Worm (Caenorhabditis elegans): ENCODE results near the gene nhr-40.

nhr-40 gene

DNA sequence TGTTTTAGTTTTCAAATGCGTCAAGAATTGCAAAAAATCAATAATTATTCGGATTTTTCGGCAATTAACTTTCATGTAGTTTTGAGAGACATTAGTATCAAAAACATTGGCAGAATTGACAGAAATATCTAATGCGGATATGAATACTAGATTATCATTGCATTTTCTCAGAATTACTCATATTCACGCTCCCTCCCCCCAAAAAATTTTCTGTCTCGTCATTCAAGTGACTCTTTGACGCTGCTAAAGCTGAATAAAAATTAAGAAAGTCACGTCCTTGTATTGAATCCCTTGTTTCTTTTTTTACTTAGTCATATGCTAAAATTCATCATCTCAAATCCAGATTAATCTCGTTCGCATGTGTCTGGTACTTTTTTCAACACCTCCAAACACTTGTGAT, 2.8 kb downstream of the nhr-40 start:
- TF ChIP-seq cog-1 (tag; optimal IDR thresholded peaks at IDR 0.05) (no peak), ztf-29 (GFP tag; IDR thresholded peaks at IDR 0.05) (no peak), klf-2 (GFP tag; conservative IDR thresholded peaks at IDR 0.05) (no peak), flt-1 (GFP tag; IDR thresholded peaks at IDR 0.05) (no peak), med-1 (GFP tag; optimal IDR thresholded peaks at IDR 0.05; ENCODE audit: insufficient read depth) (no peak), ref-1 (GFP tag; conservative IDR thresholded peaks at IDR 0.05) (no peak), tab-1 (GFP tag; IDR thresholded peaks at IDR 0.05) (no peak), T22C8.4 (GFP tag; IDR thresholded peaks at IDR 0.05) (no peak), ztf-23 (GFP tag; IDR thresholded peaks at IDR 0.05) (no peak)

DNA sequence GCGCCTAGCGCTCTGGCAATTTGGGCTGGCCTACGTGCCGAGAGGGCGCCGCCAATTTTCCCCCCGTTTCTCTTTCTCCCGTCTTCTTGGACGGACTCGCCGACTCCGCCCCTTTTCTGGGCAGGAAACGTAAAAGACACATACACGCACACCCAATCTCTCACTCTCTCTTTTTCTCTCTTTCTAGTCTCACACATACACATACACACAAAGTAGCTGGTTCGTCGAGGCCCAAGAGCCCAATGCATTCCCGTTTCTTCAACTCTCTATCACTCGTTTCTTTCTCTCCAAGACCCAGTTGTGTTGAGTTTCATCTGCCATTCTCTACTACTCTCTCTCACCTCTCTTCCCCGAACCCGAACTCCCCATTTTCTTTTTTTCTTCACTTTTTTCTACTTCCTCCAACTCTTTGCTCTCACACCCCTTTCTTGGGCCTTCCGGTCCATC, 5.1 kb downstream of the nhr-40 start:
- 0 out of 2 replicates have a peak, but pooled peaks have one; percentile 9 for TF ChIP-seq tab-1 (GFP tag; IDR thresholded peaks at IDR 0.05)
- no peak for TF ChIP-seq med-1 (GFP tag; optimal IDR thresholded peaks at IDR 0.05; ENCODE audit: insufficient read depth)
- TF ChIP-seq ztf-29 (GFP tag; IDR thresholded peaks at IDR 0.05), result no peak
- TF ChIP-seq klf-2 (GFP tag; conservative IDR thresholded peaks at IDR 0.05), result no peak

DNA sequence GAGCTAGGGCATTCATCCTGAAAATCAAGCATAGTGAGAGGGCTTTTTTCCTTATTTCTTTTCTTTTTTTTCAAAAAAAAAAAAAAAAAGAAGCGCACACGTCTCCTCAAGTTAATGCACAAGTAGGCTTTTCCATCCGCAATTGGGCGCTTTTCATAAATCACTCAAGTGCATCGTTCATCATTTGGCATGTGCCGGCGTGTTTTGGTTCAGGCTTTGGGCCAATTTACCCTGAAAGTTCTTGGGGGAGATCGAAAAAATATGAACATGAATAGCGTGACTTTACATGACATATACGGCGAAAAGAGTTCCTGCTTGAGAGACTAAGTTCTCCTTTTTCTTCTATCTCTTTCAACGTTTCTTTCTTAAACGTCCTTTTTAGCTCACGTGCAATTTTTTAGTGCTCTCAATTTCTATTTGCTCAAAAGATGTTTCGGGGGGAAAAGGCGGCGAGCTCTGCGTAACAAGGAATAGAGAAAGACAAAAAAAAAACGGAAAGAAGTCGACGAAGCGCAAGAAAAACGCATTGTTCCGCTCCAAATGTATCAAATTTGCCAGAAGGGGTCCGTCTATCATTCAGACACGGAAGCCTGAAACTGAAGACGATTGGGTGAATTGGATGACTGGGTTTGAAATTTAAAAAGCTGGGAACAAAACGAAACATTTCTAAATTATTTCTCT, 7.4 kb downstream of the nhr-40 start:
- TF ChIP-seq med-1 (GFP tag; optimal IDR thresholded peaks at IDR 0.05; ENCODE audit: insufficient read depth) (no peak), ztf-29 (GFP tag; IDR thresholded peaks at IDR 0.05) (no peak), cog-1 (tag; optimal IDR thresholded peaks at IDR 0.05) (no peak), ref-1 (GFP tag; conservative IDR thresholded peaks at IDR 0.05) (no peak), flt-1 (GFP tag; IDR thresholded peaks at IDR 0.05) (no peak), ztf-23 (GFP tag; IDR thresholded peaks at IDR 0.05) (no peak), klf-2 (GFP tag; conservative IDR thresholded peaks at IDR 0.05) (no peak), tab-1 (GFP tag; IDR thresholded peaks at IDR 0.05) (no peak)

DNA sequence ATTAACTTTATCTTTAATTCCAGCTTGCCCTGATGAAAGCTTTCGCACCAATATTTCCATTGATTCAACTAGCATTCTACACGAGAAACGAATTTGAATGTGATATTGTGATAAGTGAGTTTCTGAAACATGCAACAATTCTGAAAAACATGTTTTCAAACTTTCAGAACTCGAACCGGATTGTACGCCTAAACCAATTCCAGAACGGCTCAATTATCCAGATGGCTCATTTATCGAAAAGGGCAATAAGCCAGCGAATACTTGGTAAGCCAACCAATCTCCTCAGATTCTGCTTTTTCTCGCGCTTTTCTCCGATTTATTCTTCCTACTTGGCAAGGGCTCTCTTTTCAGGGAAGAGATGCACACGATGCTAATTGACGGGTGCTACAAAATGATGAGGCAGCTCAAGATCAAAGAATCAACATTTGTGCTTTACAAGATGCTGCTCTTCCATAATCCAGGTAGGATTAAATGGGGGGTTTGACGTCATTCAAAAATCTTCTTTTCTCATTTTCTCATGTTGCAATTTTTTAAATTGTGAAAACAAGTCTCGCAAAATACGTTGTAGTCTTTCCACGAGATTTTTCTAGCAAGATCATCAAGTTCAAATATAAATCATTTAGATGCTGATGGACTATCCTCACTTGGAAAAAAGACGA, 10.7 kb downstream of the nhr-40 start:
- TF ChIP-seq med-1 (GFP tag; optimal IDR thresholded peaks at IDR 0.05; ENCODE audit: insufficient read depth) (no peak), tab-1 (GFP tag; IDR thresholded peaks at IDR 0.05) (no peak), T22C8.4 (GFP tag; IDR thresholded peaks at IDR 0.05) (no peak), ref-1 (GFP tag; conservative IDR thresholded peaks at IDR 0.05) (no peak), klf-2 (GFP tag; conservative IDR thresholded peaks at IDR 0.05) (no peak), ztf-23 (GFP tag; IDR thresholded peaks at IDR 0.05) (no peak), ztf-29 (GFP tag; IDR thresholded peaks at IDR 0.05) (no peak), cog-1 (tag; optimal IDR thresholded peaks at IDR 0.05) (no peak)

DNA sequence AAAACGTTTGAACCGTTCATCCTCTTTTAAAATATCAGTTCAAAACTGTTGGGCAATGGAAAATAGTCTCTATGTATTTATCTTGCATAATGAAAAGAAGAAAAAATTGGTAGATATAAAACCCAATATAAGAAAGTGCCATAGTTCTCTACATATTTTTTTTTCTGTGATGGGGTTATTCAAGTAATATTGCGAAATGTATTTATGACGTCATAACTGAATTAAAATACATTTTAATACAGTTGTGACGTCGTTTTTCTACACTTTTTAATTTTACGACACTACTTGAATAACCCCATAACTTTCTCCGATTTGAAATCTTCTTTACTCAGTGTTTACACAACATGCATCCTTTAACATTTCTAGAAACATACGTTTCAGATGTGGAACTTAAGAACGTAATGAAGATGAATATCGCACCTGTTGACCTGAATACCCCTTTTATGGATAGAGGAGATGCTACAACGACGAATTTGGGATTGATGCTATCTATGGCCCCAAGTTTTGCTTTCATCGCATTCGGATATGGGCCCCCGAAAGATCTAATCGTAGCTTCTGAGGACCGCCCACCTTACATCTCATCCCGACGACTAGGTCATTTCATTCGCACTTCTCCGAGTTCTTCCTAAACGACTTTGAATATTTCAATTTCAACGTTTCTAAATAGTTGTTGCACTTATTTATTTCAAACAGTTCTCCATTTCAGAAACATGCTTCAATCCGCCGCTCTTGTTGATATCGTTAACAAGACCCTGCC, 13.9 kb downstream of the nhr-40 start, which contains the start of gene T03G6.1:
Gene T03G6.1 (plus strand): TSS at position 707 of the 757 bp plus-strand sequence.
- TF ChIP-seq ref-1 (GFP tag; conservative IDR thresholded peaks at IDR 0.05), result no peak
- no peak for TF ChIP-seq tab-1 (GFP tag; IDR thresholded peaks at IDR 0.05)
- TF ChIP-seq med-1 (GFP tag; optimal IDR thresholded peaks at IDR 0.05; ENCODE audit: insufficient read depth), result no peak
- no peak for TF ChIP-seq klf-2 (GFP tag; conservative IDR thresholded peaks at IDR 0.05)
- no peak for TF ChIP-seq ztf-29 (GFP tag; IDR thresholded peaks at IDR 0.05)
- TF ChIP-seq ztf-23 (GFP tag; IDR thresholded peaks at IDR 0.05), result no peak
- TF ChIP-seq T22C8.4 (GFP tag; IDR thresholded peaks at IDR 0.05), result no peak
- TF ChIP-seq cog-1 (tag; optimal IDR thresholded peaks at IDR 0.05), result no peak

DNA sequence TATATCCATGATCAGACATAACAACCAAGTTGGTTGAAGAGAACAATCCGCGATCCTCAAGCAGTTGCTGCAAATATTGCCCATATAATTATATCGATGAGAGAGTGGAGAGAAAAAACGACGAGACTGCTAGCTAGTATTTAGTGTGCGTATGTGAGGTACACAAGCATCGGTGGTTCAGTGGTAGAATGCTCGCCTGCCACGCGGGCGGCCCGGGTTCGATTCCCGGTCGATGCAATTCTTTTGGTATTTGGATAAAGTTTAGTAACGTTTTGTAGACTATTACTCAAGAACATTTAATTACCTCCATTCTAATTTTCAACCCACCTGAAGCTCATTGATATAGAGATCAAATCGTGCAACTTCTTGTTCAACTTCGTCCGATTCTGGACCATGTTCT, 19.3 kb downstream of the nhr-40 start:
- TF ChIP-seq klf-2 (GFP tag; conservative IDR thresholded peaks at IDR 0.05) (peak; percentile 84), ztf-29 (GFP tag; IDR thresholded peaks at IDR 0.05) (peak; percentile 82), tab-1 (GFP tag; IDR thresholded peaks at IDR 0.05) (peak; percentile 93), med-1 (GFP tag; optimal IDR thresholded peaks at IDR 0.05; ENCODE audit: insufficient read depth) (peak; percentile 3), ztf-23 (GFP tag; IDR thresholded peaks at IDR 0.05) (peak; percentile 91), T22C8.4 (GFP tag; IDR thresholded peaks at IDR 0.05) (peak; percentile 88), cog-1 (tag; optimal IDR thresholded peaks at IDR 0.05) (peak; percentile 21), flt-1 (GFP tag; IDR thresholded peaks at IDR 0.05) (peak; percentile 96), ref-1 (GFP tag; conservative IDR thresholded peaks at IDR 0.05) (peak; percentile 79)

DNA sequence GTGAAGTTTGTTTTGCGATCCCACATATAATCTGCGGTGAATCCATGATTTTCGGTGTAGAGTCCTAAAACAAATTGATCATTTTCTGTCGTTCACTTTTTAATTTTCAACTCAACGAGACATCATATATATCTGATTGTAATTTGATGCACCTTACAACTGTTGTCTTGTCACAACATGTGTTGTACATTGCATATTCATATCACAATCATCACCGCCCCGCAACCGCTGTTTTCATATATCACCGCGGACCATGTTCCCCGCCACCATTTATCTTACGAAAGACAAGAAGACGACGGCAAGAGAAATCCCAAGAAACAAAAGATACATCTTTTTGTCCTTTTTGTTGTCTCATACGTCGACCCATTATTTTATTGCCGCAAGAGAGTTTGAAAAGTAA, 20.4 kb downstream of the nhr-40 start:
- no peak for TF ChIP-seq ref-1 (GFP tag; conservative IDR thresholded peaks at IDR 0.05)
- no peak for TF ChIP-seq klf-2 (GFP tag; conservative IDR thresholded peaks at IDR 0.05)
- TF ChIP-seq cog-1 (tag; optimal IDR thresholded peaks at IDR 0.05), result no peak
- no peak for TF ChIP-seq tab-1 (GFP tag; IDR thresholded peaks at IDR 0.05)
- TF ChIP-seq flt-1 (GFP tag; IDR thresholded peaks at IDR 0.05), result no peak
- TF ChIP-seq ztf-29 (GFP tag; IDR thresholded peaks at IDR 0.05), result no peak
- no peak for TF ChIP-seq T22C8.4 (GFP tag; IDR thresholded peaks at IDR 0.05)
- no peak for TF ChIP-seq ztf-23 (GFP tag; IDR thresholded peaks at IDR 0.05)
- no peak for TF ChIP-seq med-1 (GFP tag; optimal IDR thresholded peaks at IDR 0.05; ENCODE audit: insufficient read depth)

DNA sequence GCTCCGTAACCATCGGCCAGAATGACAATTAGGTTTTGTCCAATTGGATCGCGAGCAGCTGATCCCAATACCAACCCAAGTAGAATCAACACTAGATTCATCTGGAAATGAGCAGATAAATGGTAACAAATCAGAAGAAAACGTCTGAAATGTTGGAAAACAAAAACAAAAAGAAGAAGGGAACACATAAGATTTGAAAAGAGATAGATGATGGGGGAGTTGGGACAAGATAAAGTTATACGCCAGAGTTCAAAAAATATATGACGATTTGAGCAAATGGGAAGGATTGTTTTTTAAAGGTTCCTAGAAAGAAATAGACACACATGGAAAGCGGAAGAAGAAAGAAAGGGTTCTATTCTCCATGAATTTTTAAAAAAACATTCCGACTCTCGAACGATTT, 21.8 kb downstream of the nhr-40 start, which contains the start of gene T03G6.3:
Gene T03G6.3 (minus strand): TSS at position 101 of the 400 bp plus-strand sequence.
- TF ChIP-seq ztf-23 (GFP tag; IDR thresholded peaks at IDR 0.05) (no peak), T22C8.4 (GFP tag; IDR thresholded peaks at IDR 0.05) (no peak), tab-1 (GFP tag; IDR thresholded peaks at IDR 0.05) (no peak), flt-1 (GFP tag; IDR thresholded peaks at IDR 0.05) (no peak), klf-2 (GFP tag; conservative IDR thresholded peaks at IDR 0.05) (no peak), ref-1 (GFP tag; conservative IDR thresholded peaks at IDR 0.05) (no peak), med-1 (GFP tag; optimal IDR thresholded peaks at IDR 0.05; ENCODE audit: insufficient read depth) (no peak), cog-1 (tag; optimal IDR thresholded peaks at IDR 0.05) (no peak), ztf-29 (GFP tag; IDR thresholded peaks at IDR 0.05) (no peak)

DNA sequence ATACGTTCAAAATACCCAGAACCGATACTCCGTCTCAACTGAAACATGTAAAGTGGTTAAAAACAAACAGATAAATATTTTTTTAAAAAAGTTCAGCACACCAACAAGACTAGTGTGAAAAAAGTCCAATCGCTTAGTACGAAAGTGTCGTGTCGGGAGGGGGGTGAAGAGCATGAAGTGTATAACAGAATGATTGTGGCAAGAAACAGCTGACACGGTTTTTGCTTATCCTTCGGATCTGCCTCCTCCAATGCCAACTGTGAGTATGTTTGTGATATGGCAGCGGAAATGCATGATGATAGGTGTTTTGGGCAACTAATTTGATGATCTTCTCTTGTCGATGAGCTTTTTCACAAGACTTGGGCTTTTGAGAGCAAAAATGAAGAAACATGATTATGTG, 26.5 kb downstream of the nhr-40 start:
- TF ChIP-seq ztf-23 (GFP tag; IDR thresholded peaks at IDR 0.05) (no peak), tab-1 (GFP tag; IDR thresholded peaks at IDR 0.05) (no peak), med-1 (GFP tag; optimal IDR thresholded peaks at IDR 0.05; ENCODE audit: insufficient read depth) (no peak), cog-1 (tag; optimal IDR thresholded peaks at IDR 0.05) (no peak), flt-1 (GFP tag; IDR thresholded peaks at IDR 0.05) (no peak), klf-2 (GFP tag; conservative IDR thresholded peaks at IDR 0.05) (no peak), T22C8.4 (GFP tag; IDR thresholded peaks at IDR 0.05) (no peak), ztf-29 (GFP tag; IDR thresholded peaks at IDR 0.05) (no peak), ref-1 (GFP tag; conservative IDR thresholded peaks at IDR 0.05) (no peak)

Measured in whole organism, midembryonic.